Fruit fly (Drosophila melanogaster): Measurements from ENCODE around the gene CG33257.

DNA sequence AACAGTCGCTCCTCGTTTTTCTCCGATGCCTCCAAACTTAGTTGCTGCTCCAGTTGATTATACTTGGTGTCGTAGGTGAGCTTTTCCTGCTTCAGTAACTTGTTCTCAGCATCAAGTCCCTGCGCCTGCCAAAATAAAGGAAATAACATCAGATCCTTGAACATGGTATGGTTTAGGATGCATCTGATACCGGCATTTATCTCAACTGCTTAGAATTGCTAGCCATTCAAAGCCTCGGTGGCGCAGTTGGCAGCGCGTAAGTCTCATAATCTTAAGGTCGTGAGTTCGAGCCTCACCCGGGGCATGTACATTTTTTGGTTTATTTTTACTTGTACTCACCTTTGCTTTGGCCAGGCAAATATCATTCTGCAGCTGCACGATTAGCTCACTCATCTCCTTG is 3.6 kb downstream of the CG33257 start:
- no peak for TF ChIP-seq usp (GFP tag; optimal IDR thresholded peaks at IDR 0.05)
- no peak for TF ChIP-seq CG8478 (optimal IDR thresholded peaks at IDR 0.05)
- TF ChIP-seq pan (optimal IDR thresholded peaks at IDR 0.05), result no peak
- no peak for TF ChIP-seq psq (optimal IDR thresholded peaks at IDR 0.05)

Data from whole organism.